Worm (Caenorhabditis elegans) whole organism, L3 larva: Measurements from ENCODE around the gene oac-46.

Experiments
- R02D3.7 ChIP-seq: fragments of 150-350 bp; optimal IDR thresholded peaks from 2 replicates; lab custom pipeline; 2014; ENCODE audit warnings: missing biosample characterization, missing genetic modification characterization
- aly-2 ChIP-seq: fragments of 150-350 bp; optimal IDR thresholded peaks from 2 replicates; lab custom pipeline; 2014; ENCODE audit warnings: missing biosample characterization, missing genetic modification characterization
- ama-1 ChIP-seq: fragments of 150-350 bp; optimal IDR thresholded peaks from 2 replicates; lab custom pipeline; 2018
- ceh-28 ChIP-seq: fragments of 150-350 bp; optimal IDR thresholded peaks from 2 replicates; lab custom pipeline; 2014; ENCODE audit warnings: missing biosample characterization, missing genetic modification reagents, missing genetic modification characterization
- ceh-82 ChIP-seq: fragments of 150-350 bp; optimal IDR thresholded peaks from 2 replicates; lab custom pipeline; 2014; ENCODE audit warnings: missing biosample characterization, missing genetic modification characterization
- ceh-9 ChIP-seq: sonication (generic microtip); optimal IDR thresholded peaks from 2 replicates; lab custom pipeline; 2018; ENCODE audit warnings: missing biosample characterization, missing genetic modification characterization
- daf-12 ChIP-seq: fragments of 150-350 bp; optimal IDR thresholded peaks from 2 replicates; lab custom pipeline; 2014; ENCODE audit warnings: missing biosample characterization, missing genetic modification reagents, missing genetic modification characterization
- elt-2 ChIP-seq: sonication (generic microtip); optimal IDR thresholded peaks from 2 replicates; lab custom pipeline; 2016; ENCODE audit warnings: missing genetic modification reagents, mild to moderate bottlenecking, missing genetic modification characterization, missing compliant biosample characterization
- eor-1 ChIP-seq, 2 experiments: fragments of 150-350 bp; optimal IDR thresholded peaks; 2 replicates each; lab custom pipeline; 2014 to 2018; ENCODE audit warnings: missing biosample characterization in 2 of 2, missing genetic modification characterization in 2 of 2
- fkh-2 ChIP-seq: fragments of 150-350 bp; optimal IDR thresholded peaks from 2 replicates; lab custom pipeline; 2014; ENCODE audit warnings: missing biosample characterization, missing genetic modification reagents, missing genetic modification characterization
- fos-1 ChIP-seq: fragments of 150-350 bp; optimal IDR thresholded peaks from 2 replicates; lab custom pipeline; 2014; ENCODE audit warnings: missing biosample characterization, missing genetic modification characterization
- hmg-11 ChIP-seq: sonication (generic microtip); optimal IDR thresholded peaks from 2 replicates; lab custom pipeline; 2016; ENCODE audit warnings: missing genetic modification characterization, missing compliant biosample characterization
- jun-1 ChIP-seq: fragments of 150-350 bp; optimal IDR thresholded peaks from 2 replicates; lab custom pipeline; 2014; ENCODE audit warnings: missing biosample characterization, missing genetic modification reagents, missing genetic modification characterization
- lin-15B ChIP-seq: fragments of 150-350 bp; optimal IDR thresholded peaks from 2 replicates; lab custom pipeline; 2014; ENCODE audit warnings: missing biosample characterization, missing genetic modification characterization
- lin-39 ChIP-seq: fragments of 150-350 bp; optimal IDR thresholded peaks from 2 replicates; lab custom pipeline; 2018; ENCODE audit warnings: missing biosample characterization, missing genetic modification reagents, missing genetic modification characterization
- lsy-12 ChIP-seq: sonication (generic microtip); optimal IDR thresholded peaks from 2 replicates; lab custom pipeline; 2016; ENCODE audit warnings: mild to moderate bottlenecking, missing genetic modification characterization, missing compliant biosample characterization
- nfya-1 ChIP-seq: sonication (generic microtip); optimal IDR thresholded peaks from 2 replicates; lab custom pipeline; 2017; ENCODE audit warnings: missing genetic modification characterization, mild to moderate bottlenecking, missing compliant biosample characterization, antibody characterized with exemption, moderate library complexity; ENCODE audit not compliant: insufficient read depth
- nhr-11 ChIP-seq: fragments of 150-350 bp; optimal IDR thresholded peaks from 2 replicates; lab custom pipeline; 2014; ENCODE audit warnings: missing biosample characterization, missing genetic modification characterization
- nhr-237 ChIP-seq: fragments of 150-350 bp; optimal IDR thresholded peaks from 2 replicates; lab custom pipeline; 2014; ENCODE audit warnings: missing biosample characterization, missing genetic modification characterization
- nhr-25 ChIP-seq: sonication (generic microtip); optimal IDR thresholded peaks from 2 replicates; lab custom pipeline; 2017; ENCODE audit warnings: missing biosample characterization, missing genetic modification characterization
- nhr-28 ChIP-seq: fragments of 150-350 bp; optimal IDR thresholded peaks from 2 replicates; lab custom pipeline; 2014; ENCODE audit warnings: missing biosample characterization, missing genetic modification characterization
- nhr-43 ChIP-seq: sonication (generic microtip); optimal IDR thresholded peaks from 2 replicates; lab custom pipeline; 2016; ENCODE audit warnings: mild to moderate bottlenecking, missing genetic modification characterization, missing compliant biosample characterization; ENCODE audit not compliant: poor library complexity, severe bottlenecking
- nhr-77 ChIP-seq: fragments of 150-350 bp; optimal IDR thresholded peaks from 2 replicates; lab custom pipeline; 2014; ENCODE audit warnings: missing biosample characterization, missing genetic modification characterization
- pha-4 ChIP-seq: fragments of 150-350 bp; optimal IDR thresholded peaks from 2 replicates; lab custom pipeline; 2014; ENCODE audit warnings: missing biosample characterization, missing genetic modification reagents, missing genetic modification characterization
- pqm-1 ChIP-seq: fragments of 150-350 bp; optimal IDR thresholded peaks from 2 replicates; lab custom pipeline; 2017; ENCODE audit warnings: missing biosample characterization, missing genetic modification characterization, inconsistent platforms
- skn-1 ChIP-seq: fragments of 150-350 bp; optimal IDR thresholded peaks from 2 replicates; lab custom pipeline; 2014; ENCODE audit warnings: missing biosample characterization, missing genetic modification characterization
- unc-39 ChIP-seq: sonication (generic microtip); optimal IDR thresholded peaks from 4 replicates; lab custom pipeline; 2017; ENCODE audit warnings: missing biosample characterization, missing genetic modification characterization
- unc-62 ChIP-seq: fragments of 150-350 bp; sonication (generic microtip); optimal IDR thresholded peaks from 4 replicates; lab custom pipeline; 2014; ENCODE audit warnings: missing biosample characterization, missing genetic modification reagents, missing genetic modification characterization
- zag-1 ChIP-seq: fragments of 150-350 bp; optimal IDR thresholded peaks from 2 replicates; lab custom pipeline; 2014; ENCODE audit warnings: missing biosample characterization, missing genetic modification characterization
- ztf-11 ChIP-seq: fragments of 150-350 bp; optimal IDR thresholded peaks from 2 replicates; lab custom pipeline; 2014; ENCODE audit warnings: missing biosample characterization, missing genetic modification characterization
- ztf-4 ChIP-seq: fragments of 150-350 bp; optimal IDR thresholded peaks from 2 replicates; lab custom pipeline; 2014; ENCODE audit warnings: missing biosample characterization, missing genetic modification characterization

oac-46 gene

ce11 chrII:8896541-8896940, 44.6 kb upstream of the oac-46 start, which contains the start of gene lat-1:
Gene lat-1 (plus strand): TSS chrII:8896841.
- TF ChIP-seq zag-1 (no peak), nhr-11 (tag; lab: Kevin White, UChicago) (no peak), ztf-4 (tag; lab: Kevin White, UChicago) (no peak), lin-15B (tag; lab: Kevin White, UChicago) (no peak), unc-39 (tag; lab: Kevin White, UChicago) (no peak), skn-1 (tag; lab: Kevin White, UChicago) (no peak), nhr-237 (no peak), ceh-28 (tag; lab: Kevin White, UChicago) (no peak), fkh-2 (no peak), nhr-77 (tag; lab: Kevin White, UChicago) (no peak)

ce11 chrII:8895895-8896294, 44.0 kb upstream of the oac-46 start:
- TF ChIP-seq elt-2 (tag; lab: Kevin White, UChicago) = peak; percentile 21
- peak; percentile 24 for TF ChIP-seq pqm-1
- TF ChIP-seq unc-62 (GFP tag; lab: Kevin White, UChicago) = no peak

ce11 chrII:8895398-8895797, 43.5 kb upstream of the oac-46 start:
- TF ChIP-seq eor-1 (tag; optimal IDR thresholded peaks at IDR 0.05; lab: Kevin White, UChicago) (no peak), zag-1 (no peak), lin-39 (no peak), skn-1 (tag; lab: Kevin White, UChicago) (no peak)

DNA sequence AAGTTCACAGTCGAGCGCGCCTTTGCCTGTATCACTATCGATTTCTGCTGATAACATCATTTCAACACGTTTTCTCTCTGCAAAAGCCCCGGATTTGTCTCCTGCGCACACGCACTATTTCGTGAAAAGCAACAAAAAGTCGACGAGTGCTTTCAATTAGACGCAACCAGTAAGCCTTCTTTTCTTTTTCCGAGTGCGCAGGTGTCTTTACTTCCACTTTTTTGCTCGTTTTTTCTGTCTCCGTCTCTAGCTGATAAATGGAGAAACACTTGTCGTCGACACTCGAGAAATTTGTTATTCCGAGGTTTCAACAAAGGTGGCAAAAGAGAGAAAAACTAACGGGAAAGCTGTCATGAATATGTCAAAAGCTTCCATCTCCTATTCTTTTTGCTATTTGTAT, 39.7 kb upstream of the oac-46 start:
- TF ChIP-seq ama-1 (lab: Kevin White, UChicago) (no peak), hmg-11 (tag; lab: Kevin White, UChicago) (no peak), nfya-1 (tag; lab: Kevin White, UChicago) (peak; percentile 3), pha-4 (tag; lab: Kevin White, UChicago) (peak; percentile 25), ztf-11 (tag; lab: Kevin White, UChicago) (no peak), lin-15B (tag; lab: Kevin White, UChicago) (no peak), jun-1 (tag; lab: Kevin White, UChicago) (no peak), fos-1 (tag; lab: Kevin White, UChicago) (no peak), elt-2 (tag; lab: Kevin White, UChicago) (peak; percentile 4), nhr-25 (tag; lab: Kevin White, UChicago) (no peak), ceh-82 (tag; lab: Kevin White, UChicago) (no peak)

ce11 chrII:8891042-8891441, 39.1 kb upstream of the oac-46 start:
- TF ChIP-seq nhr-43 (tag; lab: Kevin White, UChicago) (no peak), unc-39 (tag; lab: Kevin White, UChicago) (no peak)

- TF ChIP-seq R02D3.7 (tag; lab: Kevin White, UChicago) (no peak), pqm-1 (no peak), lsy-12 (tag; lab: Kevin White, UChicago) (no peak), nhr-28 (tag; lab: Kevin White, UChicago) (no peak), daf-12 (no peak), unc-62 (GFP tag; lab: Kevin White, UChicago) (no peak), ceh-82 (tag; lab: Kevin White, UChicago) (no peak), ceh-9 (no peak)
Measured at ce11 chrII:8890530-8890929, 38.6 kb upstream of the oac-46 start.

DNA sequence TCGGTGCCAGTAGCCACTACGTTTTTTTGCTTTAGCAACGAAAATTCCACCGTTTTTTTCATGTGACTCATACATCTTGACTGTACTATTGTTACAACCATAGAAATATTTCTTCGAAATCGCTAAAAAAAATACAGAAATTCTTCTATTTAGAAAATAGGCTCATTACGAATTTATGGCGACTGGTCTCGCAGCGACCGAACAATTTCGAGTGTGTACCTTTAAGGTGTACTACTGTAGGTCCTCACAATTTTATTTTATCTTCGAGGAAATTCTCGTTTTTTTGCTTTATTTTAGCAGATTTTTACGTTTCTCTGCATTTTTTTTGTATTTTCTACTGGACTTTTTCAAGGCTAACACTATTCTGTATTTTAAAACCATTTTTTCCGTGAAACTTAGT, 38.1 kb upstream of the oac-46 start:
- no peak for TF ChIP-seq fos-1 (tag; lab: Kevin White, UChicago)
- no peak for TF ChIP-seq nhr-77 (tag; lab: Kevin White, UChicago)
- no peak for TF ChIP-seq ceh-82 (tag; lab: Kevin White, UChicago)
- no peak for TF ChIP-seq aly-2 (tag; lab: Kevin White, UChicago)
- no peak for TF ChIP-seq elt-2 (tag; lab: Kevin White, UChicago)
- TF ChIP-seq nhr-28 (tag; lab: Kevin White, UChicago) = no peak
